Worm (Caenorhabditis elegans): ENCODE results near the gene clip-1.
A peak's percentile ranks its signal among the peaks of the same experiment; 100 is the strongest.

The clip-1 gene

DNA sequence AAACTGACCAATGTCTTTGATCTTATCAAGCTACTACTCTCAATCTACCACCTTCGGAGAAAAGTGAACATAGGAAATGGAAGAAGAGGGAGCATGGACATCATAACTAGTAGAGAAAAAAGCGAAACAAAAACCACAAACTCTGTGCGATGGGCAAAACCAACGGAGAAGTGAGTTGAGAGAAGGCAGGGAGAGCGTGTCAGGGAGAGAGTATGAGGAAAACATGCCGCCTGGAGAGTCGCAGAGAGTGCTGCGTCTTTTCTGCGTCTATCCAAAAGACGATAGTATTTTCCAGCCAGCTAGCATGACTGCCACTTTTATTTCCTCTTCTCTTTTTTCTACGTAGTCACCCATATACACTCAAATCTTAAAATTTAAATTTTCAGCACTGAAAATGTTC, 28.9 kb downstream of the clip-1 start, which contains the start of gene saeg-2 (continued):
- TF ChIP-seq mep-1 (tag; optimal IDR thresholded peaks at IDR 0.05) (no peak), mab-9 (GFP tag; IDR thresholded peaks at IDR 0.05) (no peak), unc-62 (GFP tag; optimal IDR thresholded peaks at IDR 0.05) (no peak), efl-3 (GFP tag; optimal IDR thresholded peaks at IDR 0.05) (no peak), lin-39 (tag; optimal IDR thresholded peaks at IDR 0.05) (no peak), isw-1 (GFP tag; IDR thresholded peaks at IDR 0.05) (no peak), C04F5.9 (tag; optimal IDR thresholded peaks at IDR 0.05) (no peak), pax-3 (tag; optimal IDR thresholded peaks at IDR 0.05) (no peak), nhr-85 (tag) (peak; percentile 39), blmp-1 (tag; optimal IDR thresholded peaks at IDR 0.05) (peak; percentile 47), nhr-76 (tag; optimal IDR thresholded peaks at IDR 0.05) (no peak), aly-2 (tag; optimal IDR thresholded peaks at IDR 0.05) (no peak), elt-2 (tag; optimal IDR thresholded peaks at IDR 0.05) (no peak), ztf-4 (tag; optimal IDR thresholded peaks at IDR 0.05) (no peak), ceh-63 (GFP tag; optimal IDR thresholded peaks at IDR 0.05) (no peak), tbx-2 (tag; optimal IDR thresholded peaks at IDR 0.05) (peak; percentile 14), nhr-12 (tag; optimal IDR thresholded peaks at IDR 0.05) (no peak), fkh-4 (tag; optimal IDR thresholded peaks at IDR 0.05; ENCODE audit: borderline replicate concordance) (no peak), lin-14 (GFP tag; optimal IDR thresholded peaks at IDR 0.05) (peak; percentile 76), irx-1 (tag; optimal IDR thresholded peaks at IDR 0.05) (no peak), lin-15B (tag; optimal IDR thresholded peaks at IDR 0.05) (peak; percentile 9), mdl-1 (tag; optimal IDR thresholded peaks at IDR 0.05) (peak in 1 of 2 experiments; percentile 27), efl-1 (optimal IDR thresholded peaks at IDR 0.05) (peak; percentile 40 to 54), efl-1 (GFP tag; optimal IDR thresholded peaks at IDR 0.05 in 1 of 2) (peak in 1 of 2 experiments; percentile 20), unc-98 (GFP tag; IDR thresholded peaks at IDR 0.05) (no peak), ces-1 (GFP tag; optimal IDR thresholded peaks at IDR 0.05) (no peak), fkh-10 (GFP tag; optimal IDR thresholded peaks at IDR 0.05) (no peak), nhr-47 (tag; optimal IDR thresholded peaks at IDR 0.05) (peak; percentile 5), tlp-1 (tag; optimal IDR thresholded peaks at IDR 0.05) (no peak), snu-23 (GFP tag; optimal IDR thresholded peaks at IDR 0.05) (peak; percentile 62), lin-35 (GFP tag; optimal IDR thresholded peaks at IDR 0.05) (peak; percentile 44 to 57), hlh-4 (tag; optimal IDR thresholded peaks at IDR 0.05) (no peak), ceh-88 (GFP tag; IDR thresholded peaks at IDR 0.05) (no peak), hlh-17 (GFP tag; optimal IDR thresholded peaks at IDR 0.05; ENCODE audit: borderline replicate concordance) (no peak), jun-1 (tag; optimal IDR thresholded peaks at IDR 0.05) (peak; percentile 18), nhr-71 (tag; optimal IDR thresholded peaks at IDR 0.05) (peak; percentile 41), nhr-90 (tag; optimal IDR thresholded peaks at IDR 0.05; ENCODE audit: poor library complexity) (no peak), vab-15 (tag; optimal IDR thresholded peaks at IDR 0.05) (no peak), nhr-237 (tag; optimal IDR thresholded peaks at IDR 0.05) (no peak), swsn-7 (tag; optimal IDR thresholded peaks at IDR 0.05) (peak; percentile 38), ceh-8 (GFP tag; optimal IDR thresholded peaks at IDR 0.05) (no peak), nhr-20 (tag; optimal IDR thresholded peaks at IDR 0.05) (peak; percentile 7), C16A3.4 (tag; optimal IDR thresholded peaks at IDR 0.05) (peak; percentile 31), ceh-82 (tag; optimal IDR thresholded peaks at IDR 0.05) (peak in 1 of 3 experiments; percentile 27)

DNA sequence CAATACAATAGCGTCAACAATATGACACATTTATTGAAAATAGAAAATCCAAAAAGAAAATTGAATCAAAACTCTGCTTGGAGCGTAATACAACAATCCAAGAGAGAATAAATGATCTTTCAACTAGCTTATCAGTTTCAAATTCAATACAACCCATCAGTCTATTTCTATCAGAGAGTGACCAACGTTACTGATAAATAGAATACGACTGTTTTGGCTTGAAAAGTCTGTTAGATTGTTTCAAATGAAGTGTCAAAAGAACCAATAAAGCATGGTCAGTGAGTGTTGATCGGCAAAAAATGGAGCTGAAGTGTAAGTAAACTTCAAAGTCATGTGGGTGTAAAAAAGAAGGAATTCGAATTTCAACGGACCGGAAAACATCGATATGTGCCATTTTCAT, 31.2 kb downstream of the clip-1 start:
- TF ChIP-seq aly-2 (tag; optimal IDR thresholded peaks at IDR 0.05) (no peak), xbp-1 (tag; optimal IDR thresholded peaks at IDR 0.05) (no peak), lin-13 (GFP tag; optimal IDR thresholded peaks at IDR 0.05) (no peak), elt-2 (tag; optimal IDR thresholded peaks at IDR 0.05) (peak; percentile 44), vab-15 (tag; optimal IDR thresholded peaks at IDR 0.05) (no peak), ceh-88 (GFP tag; IDR thresholded peaks at IDR 0.05) (no peak), C34B4.2 (tag; optimal IDR thresholded peaks at IDR 0.05) (no peak), C04F5.9 (tag; optimal IDR thresholded peaks at IDR 0.05) (no peak), sup-37 (GFP tag; optimal IDR thresholded peaks at IDR 0.05) (no peak), mab-9 (GFP tag; IDR thresholded peaks at IDR 0.05) (no peak), jun-1 (tag; optimal IDR thresholded peaks at IDR 0.05) (no peak), fkh-8 (tag; optimal IDR thresholded peaks at IDR 0.05) (no peak), lir-3 (tag; optimal IDR thresholded peaks at IDR 0.05; ENCODE audit: poor library complexity) (no peak), C16A3.4 (tag; optimal IDR thresholded peaks at IDR 0.05) (no peak), efl-1 (optimal IDR thresholded peaks at IDR 0.05) (no peak), efl-1 (GFP tag; optimal IDR thresholded peaks at IDR 0.05 in 1 of 2) (peak in 1 of 2 experiments; percentile 72), skn-1 (tag; optimal IDR thresholded peaks at IDR 0.05) (no peak)

Data from whole organism, L1 larva.